Fruit fly (Drosophila melanogaster) whole organism, prepupa: Measurements from ENCODE around the gene Charon.

Experiments used
- CG16779 ChIP-seq: fragments of 200-800 bp; sonication (Bioruptor generic); optimal IDR thresholded peaks from 3 replicates; lab custom pipeline; 2017; ENCODE audit warnings: missing biosample characterization, mild to moderate bottlenecking, missing genetic modification characterization
- Eip75B ChIP-seq: fragments of 200-800 bp; sonication (Bioruptor generic); optimal IDR thresholded peaks from 3 replicates; lab custom pipeline; 2016; ENCODE audit warnings: missing biosample characterization, missing genetic modification characterization
- Lpt ChIP-seq: fragments of 200-800 bp; sonication (Bioruptor generic); optimal IDR thresholded peaks from 3 replicates; lab custom pipeline; 2016; ENCODE audit warnings: missing biosample characterization, missing genetic modification characterization
- Met ChIP-seq: fragments of 200-800 bp; sonication (Bioruptor generic); optimal IDR thresholded peaks from 3 replicates; lab custom pipeline; 2016; ENCODE audit warnings: missing biosample characterization, missing genetic modification characterization
- achi ChIP-seq: fragments of 200-800 bp; sonication (Bioruptor generic); optimal IDR thresholded peaks from 3 replicates; lab custom pipeline; 2016; ENCODE audit warnings: missing biosample characterization, missing genetic modification characterization
- cyc ChIP-seq: fragments of 200-800 bp; sonication (Bioruptor generic); optimal IDR thresholded peaks from 3 replicates; lab custom pipeline; 2016; ENCODE audit warnings: missing biosample characterization, missing genetic modification characterization
- ss ChIP-seq, 2 experiments: fragments of 200-800 bp; sonication (Bioruptor generic); optimal IDR thresholded peaks; 2 replicates in 1 of 2; 3 replicates in 1 of 2; lab custom pipeline; 2017 to 2018; ENCODE audit warnings: mild to moderate bottlenecking in 2 of 2, missing biosample characterization in 2 of 2, missing genetic modification characterization in 2 of 2, moderate library complexity in 1 of 2
- svp ChIP-seq: fragments of 200-800 bp; sonication (Bioruptor generic); peaks from one replicate; lab custom pipeline; 2016; ENCODE audit warnings: missing biosample characterization, missing genetic modification characterization
- topi ChIP-seq: fragments of 200-800 bp; sonication (Bioruptor generic); optimal IDR thresholded peaks from 3 replicates; lab custom pipeline; 2016; ENCODE audit warnings: missing biosample characterization, missing genetic modification characterization
- vri ChIP-seq: fragments of 200-800 bp; sonication (Bioruptor generic); optimal IDR thresholded peaks from 3 replicates; lab custom pipeline; 2016; ENCODE audit warnings: missing biosample characterization, mild to moderate bottlenecking, missing genetic modification characterization

dm6 chr2L:1172704-1173107 lies at the start of gene Charon, which contains the start of gene CG4887:
- TF ChIP-seq Lpt (GFP tag; lab: Kevin White, UChicago): peak; percentile 35
- no peak for TF ChIP-seq svp (GFP tag; lab: Kevin White, UChicago)
- peak; percentile 81 for TF ChIP-seq achi
- no peak for TF ChIP-seq CG16779 (tag; lab: Kevin White, UChicago)
- peak; percentile 87 for TF ChIP-seq cyc
- no peak for TF ChIP-seq Met
- no peak for TF ChIP-seq vri (GFP tag; lab: Kevin White, UChicago)
- TF ChIP-seq Eip75B: no peak
- no peak for TF ChIP-seq ss (GFP tag; optimal IDR thresholded peaks at IDR 0.05; lab: Kevin White, UChicago)
- peak; percentile 83 for TF ChIP-seq topi (GFP tag; lab: Kevin White, UChicago)
